Worm (Caenorhabditis elegans): ENCODE results near the gene lact-2.

The lact-2 gene

DNA sequence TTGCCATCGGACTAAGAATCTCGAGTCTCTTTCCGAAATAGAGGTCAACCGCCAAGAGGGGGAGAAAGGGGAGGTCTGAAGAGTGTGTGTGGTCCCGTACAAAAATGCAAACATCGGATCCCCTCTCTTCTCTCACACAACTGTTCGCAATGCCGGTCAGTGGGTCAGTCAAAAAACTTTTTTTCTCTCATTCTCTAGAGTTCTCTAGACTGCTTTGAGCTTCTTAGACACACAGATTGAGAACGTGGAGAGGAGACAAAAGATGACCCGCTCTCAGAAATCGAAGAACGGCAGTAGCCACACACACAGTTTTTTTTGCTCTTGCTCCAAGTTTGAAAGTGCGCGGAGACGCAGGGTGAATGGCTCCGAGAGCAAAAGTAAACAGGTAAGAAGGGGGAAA lies 18.9 kb upstream of the lact-2 start:
- TF ChIP-seq ztf-11 (tag; optimal IDR thresholded peaks at IDR 0.05) (no peak), nhr-12 (tag; optimal IDR thresholded peaks at IDR 0.05) (no peak), ceh-43 (GFP tag; optimal IDR thresholded peaks at IDR 0.05) (no peak), bed-3 (GFP tag; optimal IDR thresholded peaks at IDR 0.05) (no peak), M03D4.4 (tag; optimal IDR thresholded peaks at IDR 0.05) (peak; percentile 45), unc-39 (tag; optimal IDR thresholded peaks at IDR 0.05) (no peak), nhr-2 (tag; optimal IDR thresholded peaks at IDR 0.05) (no peak), flh-1 (GFP tag; optimal IDR thresholded peaks at IDR 0.05) (no peak), ceh-39 (tag; optimal IDR thresholded peaks at IDR 0.05) (no peak), sptf-1 (tag; optimal IDR thresholded peaks at IDR 0.05) (peak; percentile 3), sem-2 (GFP tag; optimal IDR thresholded peaks at IDR 0.05) (no peak), unc-62 (GFP tag; optimal IDR thresholded peaks at IDR 0.05) (no peak), lin-32 (GFP tag; optimal IDR thresholded peaks at IDR 0.05) (no peak), drap-1 (GFP tag; optimal IDR thresholded peaks at IDR 0.05) (no peak), mls-2 (tag; optimal IDR thresholded peaks at IDR 0.05) (no peak), cnd-1 (tag; optimal IDR thresholded peaks at IDR 0.05) (no peak), nhr-76 (tag; optimal IDR thresholded peaks at IDR 0.05) (no peak), zip-8 (tag; optimal IDR thresholded peaks at IDR 0.05) (no peak), mab-5 (tag; optimal IDR thresholded peaks at IDR 0.05) (no peak), unc-120 (tag; optimal IDR thresholded peaks at IDR 0.05; ENCODE audit: poor library complexity, severe bottlenecking) (no peak), ham-2 (GFP tag; optimal IDR thresholded peaks at IDR 0.05) (no peak), nhr-237 (tag; optimal IDR thresholded peaks at IDR 0.05) (no peak), hlh-1 (tag; optimal IDR thresholded peaks at IDR 0.05) (peak; percentile 87)

DNA sequence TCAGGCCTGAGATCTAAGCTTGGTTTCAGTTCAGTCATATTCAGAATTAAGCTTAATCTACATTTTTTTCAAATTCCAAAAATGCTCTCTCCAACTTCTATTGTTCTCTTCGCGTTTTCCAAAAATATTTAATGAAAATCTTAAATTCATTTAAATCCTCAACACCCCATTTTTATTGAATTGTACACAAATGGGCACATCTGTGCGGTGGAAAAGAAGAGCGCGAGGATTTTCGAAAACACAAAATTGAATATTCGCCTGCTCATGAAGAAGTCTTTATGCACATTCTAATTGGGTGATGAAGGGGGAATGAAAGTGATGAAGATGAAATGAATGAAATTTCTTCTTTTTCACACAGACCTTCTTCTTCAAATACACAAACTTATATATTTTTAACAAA lies 10.2 kb upstream of the lact-2 start:
- no peak for TF ChIP-seq M03D4.4 (tag; optimal IDR thresholded peaks at IDR 0.05)
- TF ChIP-seq ces-1 (GFP tag; optimal IDR thresholded peaks at IDR 0.05): peak; percentile 92
- TF ChIP-seq cnd-1 (tag; optimal IDR thresholded peaks at IDR 0.05): no peak

DNA sequence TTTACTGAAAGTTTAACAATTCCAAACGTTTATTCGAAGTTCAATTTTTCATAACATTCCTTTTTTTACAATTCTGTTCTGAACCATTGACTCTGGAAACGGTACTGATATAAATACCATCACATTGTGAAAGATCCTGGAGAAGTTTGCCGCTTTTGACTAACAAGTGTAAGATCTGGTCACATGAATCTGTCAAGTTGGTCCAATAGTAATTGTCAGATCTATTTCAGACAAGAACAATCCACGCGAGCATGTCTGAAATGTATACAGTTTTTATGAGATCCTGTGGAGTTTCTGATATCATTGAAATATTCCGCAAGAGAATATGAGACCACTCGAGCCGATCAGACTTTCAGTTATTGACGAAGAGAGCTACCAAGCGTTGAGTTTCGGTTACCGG lies 1.6 kb upstream of the lact-2 start:
- TF ChIP-seq blmp-1 (tag; optimal IDR thresholded peaks at IDR 0.05) (no peak), drap-1 (GFP tag; optimal IDR thresholded peaks at IDR 0.05) (no peak), nhr-12 (tag; optimal IDR thresholded peaks at IDR 0.05) (no peak), nhr-76 (tag; optimal IDR thresholded peaks at IDR 0.05) (no peak), zip-8 (tag; optimal IDR thresholded peaks at IDR 0.05) (no peak), ceh-43 (GFP tag; optimal IDR thresholded peaks at IDR 0.05) (no peak), tbx-8 (GFP tag; optimal IDR thresholded peaks at IDR 0.05) (no peak), snpc-4 (tag; optimal IDR thresholded peaks at IDR 0.05) (no peak), pha-4 (tag; optimal IDR thresholded peaks at IDR 0.05) (no peak)

DNA sequence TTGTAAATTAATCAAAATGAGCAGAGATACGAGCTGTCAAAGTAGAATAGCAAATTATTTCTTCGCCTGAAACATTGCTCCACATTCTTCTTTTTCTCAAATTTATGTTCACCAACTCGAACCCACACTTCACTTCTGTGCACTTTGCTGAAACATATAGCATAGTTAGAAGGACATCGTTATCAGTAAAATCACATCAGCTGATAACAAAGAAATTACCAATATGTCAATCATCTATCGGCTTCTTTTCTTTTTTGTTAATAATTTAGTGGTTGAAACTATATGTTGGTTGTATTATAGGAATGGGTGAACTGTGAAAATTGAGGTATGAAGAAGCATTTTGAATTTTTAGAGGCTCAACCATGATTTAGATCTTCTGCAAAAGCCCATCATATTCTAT lies 551 bp downstream of the lact-2 start:
- no peak for TF ChIP-seq bed-3 (GFP tag; optimal IDR thresholded peaks at IDR 0.05)

- TF ChIP-seq unc-62 (GFP tag; optimal IDR thresholded peaks at IDR 0.05) (no peak), lsy-2 (tag; optimal IDR thresholded peaks at IDR 0.05) (no peak), hlh-1 (tag; optimal IDR thresholded peaks at IDR 0.05) (no peak), drap-1 (GFP tag; optimal IDR thresholded peaks at IDR 0.05) (no peak), pha-4 (tag; optimal IDR thresholded peaks at IDR 0.05) (no peak), nhr-12 (tag; optimal IDR thresholded peaks at IDR 0.05) (no peak), ceh-83 (GFP tag; optimal IDR thresholded peaks at IDR 0.05) (no peak), ceh-43 (GFP tag; optimal IDR thresholded peaks at IDR 0.05) (no peak), unc-39 (tag; optimal IDR thresholded peaks at IDR 0.05) (no peak), mep-1 (tag; optimal IDR thresholded peaks at IDR 0.05) (no peak), ceh-39 (tag; optimal IDR thresholded peaks at IDR 0.05) (no peak), bed-3 (GFP tag; optimal IDR thresholded peaks at IDR 0.05) (no peak), M03D4.4 (tag; optimal IDR thresholded peaks at IDR 0.05) (no peak), ces-1 (GFP tag; optimal IDR thresholded peaks at IDR 0.05) (no peak), nhr-2 (tag; optimal IDR thresholded peaks at IDR 0.05) (no peak), nhr-76 (tag; optimal IDR thresholded peaks at IDR 0.05) (no peak), flh-1 (GFP tag; optimal IDR thresholded peaks at IDR 0.05) (no peak), blmp-1 (tag; optimal IDR thresholded peaks at IDR 0.05) (no peak), snpc-4 (tag; optimal IDR thresholded peaks at IDR 0.05) (no peak), zip-8 (tag; optimal IDR thresholded peaks at IDR 0.05) (no peak)
These were observed 3.8 kb downstream of the lact-2 start for ce11 chrII:10098428-10098827.
